Worm (Caenorhabditis elegans) whole organism, L2 larva: ENCODE data around the gene nlp-5.

Source experiments
- C34F6.9 ChIP-seq: fragments of 150-350 bp; optimal IDR thresholded peaks from 2 replicates; lab custom pipeline; 2014; ENCODE audit warnings: missing biosample characterization, missing genetic modification characterization
- alr-1 ChIP-seq: fragments of 150-350 bp; optimal IDR thresholded peaks from 2 replicates; lab custom pipeline; 2014; ENCODE audit warnings: missing biosample characterization, missing genetic modification characterization
- aly-2 ChIP-seq: fragments of 150-350 bp; optimal IDR thresholded peaks from 2 replicates; lab custom pipeline; 2014; ENCODE audit warnings: missing biosample characterization, missing genetic modification characterization
- ama-1 ChIP-seq: fragments of 150-350 bp; optimal IDR thresholded peaks from 2 replicates; lab custom pipeline; 2018; ENCODE audit warnings: inconsistent platforms
- elt-1 ChIP-seq: fragments of 150-350 bp; optimal IDR thresholded peaks from 2 replicates; lab custom pipeline; 2014; ENCODE audit warnings: missing biosample characterization, missing genetic modification characterization
- gmeb-1 ChIP-seq: fragments of 150-350 bp; optimal IDR thresholded peaks from 2 replicates; lab custom pipeline; 2014; ENCODE audit warnings: missing biosample characterization, missing genetic modification characterization
- lin-13 ChIP-seq: fragments of 150-350 bp; optimal IDR thresholded peaks from 2 replicates; lab custom pipeline; 2014; ENCODE audit warnings: missing biosample characterization, missing genetic modification reagents, missing genetic modification characterization
- lin-39 ChIP-seq: fragments of 150-350 bp; optimal IDR thresholded peaks from 2 replicates; lab custom pipeline; 2014; ENCODE audit warnings: missing biosample characterization, missing genetic modification reagents, missing genetic modification characterization
- lsy-2 ChIP-seq, 2 experiments: fragments of 150-350 bp in 1 of 2; sonication (generic microtip) in 1 of 2; optimal IDR thresholded peaks; 2 replicates each; lab custom pipeline; 2014 to 2017; ENCODE audit warnings: missing biosample characterization in 2 of 2, missing genetic modification characterization in 2 of 2
- mab-5 ChIP-seq: fragments of 150-350 bp; optimal IDR thresholded peaks from 2 replicates; lab custom pipeline; 2014; ENCODE audit warnings: missing biosample characterization, missing genetic modification characterization
- mbf-1 ChIP-seq: sonication (generic microtip); optimal IDR thresholded peaks from 2 replicates; lab custom pipeline; 2017; ENCODE audit warnings: missing biosample characterization, missing genetic modification characterization
- nhr-11 ChIP-seq: fragments of 150-350 bp; optimal IDR thresholded peaks from 2 replicates; lab custom pipeline; 2014; ENCODE audit warnings: missing biosample characterization, missing genetic modification characterization
- nhr-129 ChIP-seq: fragments of 150-350 bp; optimal IDR thresholded peaks from 2 replicates; lab custom pipeline; 2014; ENCODE audit warnings: missing biosample characterization, missing genetic modification characterization
- nhr-21 ChIP-seq: fragments of 150-350 bp; optimal IDR thresholded peaks from 2 replicates; lab custom pipeline; 2014; ENCODE audit warnings: missing biosample characterization, missing genetic modification characterization
- nhr-23 ChIP-seq: fragments of 150-350 bp; optimal IDR thresholded peaks from 2 replicates; lab custom pipeline; 2014; ENCODE audit warnings: missing biosample characterization, missing genetic modification reagents, missing genetic modification characterization
- nhr-77 ChIP-seq: fragments of 150-350 bp; optimal IDR thresholded peaks from 2 replicates; lab custom pipeline; 2014; ENCODE audit warnings: missing biosample characterization, missing genetic modification characterization
- sma-3 ChIP-seq: sonication (generic microtip); optimal IDR thresholded peaks from 2 replicates; lab custom pipeline; 2016; ENCODE audit warnings: missing genetic modification reagents, missing genetic modification characterization, missing compliant biosample characterization
- sma-9 ChIP-seq, 2 experiments: fragments of 150-350 bp in 1 of 2; sonication (generic microtip) in 1 of 2; optimal IDR thresholded peaks; 2 replicates each; lab custom pipeline; 2014 to 2016; ENCODE audit warnings: missing genetic modification characterization in 2 of 2, mild to moderate bottlenecking in 1 of 2, missing biosample characterization in 1 of 2, missing compliant biosample characterization in 1 of 2, missing genetic modification reagents in 1 of 2, moderate library complexity in 1 of 2
- snpc-4 ChIP-seq: fragments of 150-350 bp; optimal IDR thresholded peaks from 2 replicates; lab custom pipeline; 2014; ENCODE audit warnings: missing biosample characterization, missing genetic modification characterization
- unc-55 ChIP-seq: fragments of 150-350 bp; sonication (generic microtip); optimal IDR thresholded peaks from 3 replicates; lab custom pipeline; 2014; ENCODE audit warnings: missing biosample characterization, missing genetic modification reagents, missing genetic modification characterization
- ztf-4 ChIP-seq: fragments of 150-350 bp; optimal IDR thresholded peaks from 2 replicates; lab custom pipeline; 2014; ENCODE audit warnings: missing biosample characterization, missing genetic modification characterization

The nlp-5 gene

ce11 chrII:8283158-8283717, 45.0 kb downstream of the nlp-5 start, which contains the start of the genes nst-1 and cct-4:
Gene nst-1, minus strand, starts transcription at chrII:8283208.
Gene cct-4, plus strand, starts transcription at chrII:8283667.
- peak; percentile 0 for TF ChIP-seq gmeb-1 (tag; lab: Kevin White, UChicago)
- no peak for TF ChIP-seq snpc-4 (tag; lab: Kevin White, UChicago)
- no peak for TF ChIP-seq elt-1
- TF ChIP-seq lsy-2 (tag; optimal IDR thresholded peaks at IDR 0.05; lab: Kevin White, UChicago), result peak in 1 of 2 experiments; percentile 73
- TF ChIP-seq lin-39 (tag; lab: Kevin White, UChicago), result no peak
- TF ChIP-seq unc-55 (GFP tag; lab: Kevin White, UChicago), result no peak
- no peak for TF ChIP-seq ztf-4 (tag; lab: Kevin White, UChicago)
- no peak for TF ChIP-seq nhr-21 (tag; lab: Kevin White, UChicago)
- TF ChIP-seq nhr-23 (tag; lab: Kevin White, UChicago), result no peak
- TF ChIP-seq mbf-1 (tag; lab: Kevin White, UChicago), result no peak
- TF ChIP-seq nhr-77, result no peak
- TF ChIP-seq nhr-129 (tag; lab: Kevin White, UChicago), result no peak
- TF ChIP-seq sma-9 (GFP tag; optimal IDR thresholded peaks at IDR 0.05; lab: Kevin White, UChicago), result no peak
- TF ChIP-seq sma-9 (tag; optimal IDR thresholded peaks at IDR 0.05; lab: Kevin White, UChicago), result no peak
- no peak for TF ChIP-seq alr-1 (tag; lab: Kevin White, UChicago)
- peak; percentile 6 for TF ChIP-seq lin-13 (GFP tag; lab: Kevin White, UChicago)
- no peak for TF ChIP-seq mab-5
- peak; percentile 54 for TF ChIP-seq C34F6.9 (tag; lab: Kevin White, UChicago)
- no peak for TF ChIP-seq sma-3 (GFP tag; lab: Kevin White, UChicago)
- TF ChIP-seq aly-2, result no peak
- TF ChIP-seq nhr-11 (tag; lab: Kevin White, UChicago), result no peak
- no peak for TF ChIP-seq ama-1 (lab: Kevin White, UChicago)
- TF ChIP-seq, all 48 proteins: peak for 4

- peak; percentile 42 for TF ChIP-seq ama-1 (lab: Kevin White, UChicago)
Measured at ce11 chrII:8285837-8286236, 47.6 kb downstream of the nlp-5 start.
